Worm (Caenorhabditis elegans): Measurements from ENCODE around the gene F53F4.15.

F53F4.15 gene

ce11 chrV:13656346-13657254 is 35.8 kb downstream of the F53F4.15 start:
- no peak for TF ChIP-seq lin-35 (GFP tag; optimal IDR thresholded peaks at IDR 0.05)
- TF ChIP-seq attf-6 (GFP tag; IDR thresholded peaks at IDR 0.05), result no peak
- TF ChIP-seq ztf-18 (tag; optimal IDR thresholded peaks at IDR 0.05), result no peak
- no peak for TF ChIP-seq unc-130 (GFP tag; optimal IDR thresholded peaks at IDR 0.05)
- no peak for TF ChIP-seq ceh-79 (tag; optimal IDR thresholded peaks at IDR 0.05)
- TF ChIP-seq F39B2.1 (GFP tag; IDR thresholded peaks at IDR 0.05), result no peak
- TF ChIP-seq zfh-2 (GFP tag; conservative IDR thresholded peaks at IDR 0.05), result 0 out of 2 replicates have a peak, but pooled peaks have one; percentile 14
- peak; percentile 47 for TF ChIP-seq madf-10 (tag; optimal IDR thresholded peaks at IDR 0.05)
- peak; percentile 21 for TF ChIP-seq ccch-3 (GFP tag; optimal IDR thresholded peaks at IDR 0.05)
- TF ChIP-seq F23B12.7 (tag; optimal IDR thresholded peaks at IDR 0.05; ENCODE audit: insufficient read depth), result no peak
- peak; percentile 6 for TF ChIP-seq F10E7.11 (tag; optimal IDR thresholded peaks at IDR 0.05)
- no peak for TF ChIP-seq egrh-3 (GFP tag; IDR thresholded peaks at IDR 0.05)
- no peak for TF ChIP-seq dpl-1 (GFP tag; optimal IDR thresholded peaks at IDR 0.05)
- no peak for TF ChIP-seq rpc-1 (optimal IDR thresholded peaks at IDR 0.05)
- TF ChIP-seq rpc-1 (tag; optimal IDR thresholded peaks at IDR 0.05), result no peak
- no peak for TF ChIP-seq ceh-58 (GFP tag; IDR thresholded peaks at IDR 0.05)
- TF ChIP-seq ztf-26 (tag; optimal IDR thresholded peaks at IDR 0.05), result peak; percentile 84
- no peak for TF ChIP-seq lag-1 (GFP tag; IDR thresholded peaks at IDR 0.05)
- no peak for TF ChIP-seq sptf-2 (GFP tag; optimal IDR thresholded peaks at IDR 0.05)
- no peak for TF ChIP-seq B0019.2 (GFP tag; conservative IDR thresholded peaks at IDR 0.05)
- no peak for TF ChIP-seq ceh-27 (GFP tag; optimal IDR thresholded peaks at IDR 0.05)
- no peak for TF ChIP-seq K12H6.12 (tag; optimal IDR thresholded peaks at IDR 0.05)
- TF ChIP-seq F57C9.4 (tag; optimal IDR thresholded peaks at IDR 0.05), result no peak
- TF ChIP-seq snpc-3.4 (tag; optimal IDR thresholded peaks at IDR 0.05), result no peak
- no peak for TF ChIP-seq aptf-3 (GFP tag; IDR thresholded peaks at IDR 0.05)
- TF ChIP-seq ZK185.1 (tag; optimal IDR thresholded peaks at IDR 0.05; ENCODE audit: poor library complexity, severe bottlenecking), result peak; percentile 9
- TF ChIP-seq let-607 (tag; optimal IDR thresholded peaks at IDR 0.05), result peak in 1 of 2 experiments; percentile 42
- peak; percentile 62 for TF ChIP-seq lin-26 (GFP tag; IDR thresholded peaks at IDR 0.05)
- TF ChIP-seq Y56A3A.18 (GFP tag; IDR thresholded peaks at IDR 0.05), result peak; percentile 70; the same call in 1 of the 2 replicates
- peak; percentile 31; the same call in 1 of the 2 replicates for TF ChIP-seq C06A6.2 (GFP tag; conservative IDR thresholded peaks at IDR 0.05)
- TF ChIP-seq F55B11.4 (tag; optimal IDR thresholded peaks at IDR 0.05; ENCODE audit: borderline replicate concordance, insufficient read depth), result no peak
- peak; percentile 60; the same call in 1 of the 2 replicates for TF ChIP-seq Y53G8AR.9 (GFP tag; conservative IDR thresholded peaks at IDR 0.05)
- no peak for TF ChIP-seq bed-1 (GFP tag; IDR thresholded peaks at IDR 0.05)
- no peak for TF ChIP-seq xnd-1 (tag; optimal IDR thresholded peaks at IDR 0.05)
- TF ChIP-seq gei-17 (GFP tag; optimal IDR thresholded peaks at IDR 0.05), result no peak
- no peak; the same call in 1 of the 2 replicates for TF ChIP-seq let-526 (GFP tag; IDR thresholded peaks at IDR 0.05)
- TF ChIP-seq lin-54 (GFP tag; optimal IDR thresholded peaks at IDR 0.05), result no peak
- TF ChIP-seq D2030.7 (GFP tag; IDR thresholded peaks at IDR 0.05), result no peak
- no peak for TF ChIP-seq rec-8 (tag; optimal IDR thresholded peaks at IDR 0.05)
- no peak for TF ChIP-seq pha-4 (tag; optimal IDR thresholded peaks at IDR 0.05)
- TF ChIP-seq nhr-120 (GFP tag; IDR thresholded peaks at IDR 0.05), result no peak
- TF ChIP-seq Y67H2A.10 (GFP tag; conservative IDR thresholded peaks at IDR 0.05), result no peak
- TF ChIP-seq hmg-20 (GFP tag; IDR thresholded peaks at IDR 0.05), result no peak
- TF ChIP-seq F37B4.10 (GFP tag; IDR thresholded peaks at IDR 0.05), result no peak
- TF ChIP-seq C17E4.6 (GFP tag; IDR thresholded peaks at IDR 0.05), result no peak
- peak; percentile 71; the same call in 1 of the 2 replicates for TF ChIP-seq nfyb-1 (GFP tag; IDR thresholded peaks at IDR 0.05)
